Fruit fly (Drosophila melanogaster) whole organism, embryonic: ENCODE data around the gene CG1847.

Experiments used
- BEAF-32 ChIP-seq: fragments of 200-800 bp; sonication (Bioruptor generic); optimal IDR thresholded peaks from 3 replicates; lab custom pipeline; 2017; ENCODE audit warnings: missing biosample characterization, missing genetic modification characterization, mild to moderate bottlenecking, moderate library complexity, missing genetic modification reagents
- CG10267 ChIP-seq: fragments of 200-800 bp; sonication (Bioruptor generic); optimal IDR thresholded peaks from 2 replicates; lab custom pipeline; 2018; ENCODE audit warnings: missing biosample characterization, mild to moderate bottlenecking, missing genetic modification characterization, moderate library complexity
- CG10431 ChIP-seq: fragments of 200-800 bp; sonication (Bioruptor generic); optimal IDR thresholded peaks from 3 replicates; lab custom pipeline; 2018; ENCODE audit warnings: missing biosample characterization, mild to moderate bottlenecking, missing genetic modification characterization
- CG11723 ChIP-seq: fragments of 200-800 bp; sonication (Bioruptor generic); optimal IDR thresholded peaks from 2 replicates; lab custom pipeline; 2017; ENCODE audit warnings: missing biosample characterization, mild to moderate bottlenecking, missing genetic modification characterization
- CG12659 ChIP-seq: fragments of 200-800 bp; sonication (Bioruptor generic); optimal IDR thresholded peaks from 3 replicates; lab custom pipeline; 2017; ENCODE audit warnings: mild to moderate bottlenecking, missing biosample characterization, missing genetic modification reagents, missing genetic modification characterization
- CG12769 ChIP-seq: fragments of 200-800 bp; sonication (Bioruptor generic); optimal IDR thresholded peaks from 2 replicates; lab custom pipeline; 2019; ENCODE audit warnings: missing biosample characterization, mild to moderate bottlenecking, missing genetic modification characterization, moderate library complexity
- CG13424 ChIP-seq: fragments of 200-800 bp; sonication (Bioruptor generic); optimal IDR thresholded peaks from 2 replicates; lab custom pipeline; 2019; ENCODE audit warnings: missing biosample characterization, mild to moderate bottlenecking, missing genetic modification characterization, moderate library complexity
- CG13894 ChIP-seq: fragments of 200-800 bp; sonication (Bioruptor generic); optimal IDR thresholded peaks from 3 replicates; lab custom pipeline; 2018; ENCODE audit warnings: missing biosample characterization, mild to moderate bottlenecking, missing genetic modification characterization, moderate library complexity
- CG1603 ChIP-seq: fragments of 200-800 bp; sonication (Bioruptor generic); optimal IDR thresholded peaks from 2 replicates; lab custom pipeline; 2019; ENCODE audit warnings: missing biosample characterization, mild to moderate bottlenecking, missing genetic modification characterization, moderate library complexity
- CG17568 ChIP-seq: fragments of 200-800 bp; sonication (Bioruptor generic); optimal IDR thresholded peaks from 2 replicates; lab custom pipeline; 2018; ENCODE audit warnings: missing biosample characterization, mild to moderate bottlenecking, missing genetic modification characterization, moderate library complexity
- CG3065 ChIP-seq: fragments of 200-800 bp; sonication (Bioruptor generic); optimal IDR thresholded peaks from 2 replicates; lab custom pipeline; 2016; ENCODE audit warnings: missing biosample characterization, missing genetic modification characterization
- CG33213 ChIP-seq: fragments of 200-800 bp; sonication (Bioruptor generic); optimal IDR thresholded peaks from 3 replicates; lab custom pipeline; 2016; ENCODE audit warnings: missing biosample characterization, missing genetic modification characterization
- CG34376 ChIP-seq: fragments of 200-800 bp; sonication (Bioruptor generic); optimal IDR thresholded peaks from 2 replicates; lab custom pipeline; 2018; ENCODE audit warnings: missing biosample characterization, mild to moderate bottlenecking, missing genetic modification characterization
- CG3995 ChIP-seq: fragments of 200-800 bp; sonication (Bioruptor generic); optimal IDR thresholded peaks from 3 replicates; lab custom pipeline; 2016; ENCODE audit warnings: missing biosample characterization, missing genetic modification characterization
- CG42726 ChIP-seq: fragments of 200-800 bp; sonication (Bioruptor generic); IDR thresholded peaks from 2 replicates; pipeline ENCODE4 v1.3.6; 2022; ENCODE audit warnings: missing biosample characterization, missing genetic modification characterization; ENCODE audit not compliant: partially characterized antibody
- CG43689 ChIP-seq: fragments of 200-800 bp; sonication (Bioruptor generic); IDR thresholded peaks from 2 replicates; pipeline ENCODE4 v1.3.6; 2022; ENCODE audit warnings: missing biosample characterization, missing genetic modification characterization
- CG4820 ChIP-seq: fragments of 200-800 bp; sonication (Bioruptor generic); optimal IDR thresholded peaks from 3 replicates; lab custom pipeline; 2016; ENCODE audit warnings: missing biosample characterization, missing genetic modification characterization
- CG7786 ChIP-seq: fragments of 200-800 bp; sonication (Bioruptor generic); optimal IDR thresholded peaks from 2 replicates; lab custom pipeline; 2016; ENCODE audit warnings: missing biosample characterization, missing genetic modification characterization
- CG7987 ChIP-seq: fragments of 200-800 bp; sonication (Bioruptor generic); optimal IDR thresholded peaks from 2 replicates; lab custom pipeline; 2018; ENCODE audit warnings: missing biosample characterization, mild to moderate bottlenecking, missing genetic modification characterization, moderate library complexity
- CG8388 ChIP-seq: fragments of 200-800 bp; sonication (Bioruptor generic); optimal IDR thresholded peaks from 2 replicates; lab custom pipeline; 2019; ENCODE audit warnings: missing biosample characterization, mild to moderate bottlenecking, missing genetic modification characterization, moderate library complexity
- CG9932 ChIP-seq: fragments of 200-800 bp; sonication (Bioruptor generic); IDR thresholded peaks from 2 replicates; pipeline ENCODE4 v1.3.6; 2022; ENCODE audit warnings: missing biosample characterization, missing genetic modification characterization
- CHES-1-like ChIP-seq: fragments of 200-800 bp; sonication (Bioruptor generic); optimal IDR thresholded peaks from 2 replicates; lab custom pipeline; 2016; ENCODE audit warnings: missing biosample characterization, missing genetic modification characterization
- Dip3 ChIP-seq: fragments of 200-800 bp; sonication (Bioruptor generic); optimal IDR thresholded peaks from 3 replicates; lab custom pipeline; 2016; ENCODE audit warnings: missing biosample characterization, missing genetic modification characterization
- E2f2 ChIP-seq: fragments of 200-800 bp; sonication (Bioruptor generic); IDR thresholded peaks from 2 replicates; pipeline ENCODE4 v1.3.6; 2022; ENCODE audit warnings: missing biosample characterization, missing genetic modification characterization
- Elba2 ChIP-seq: fragments of 200-800 bp; sonication (Bioruptor generic); optimal IDR thresholded peaks from 3 replicates; lab custom pipeline; 2016; ENCODE audit warnings: missing biosample characterization, missing genetic modification characterization
- Gug ChIP-seq: fragments of 200-800 bp; sonication (Bioruptor generic); IDR thresholded peaks from 4 replicates; pipeline ENCODE4 v1.3.6; 2022; ENCODE audit warnings: missing biosample characterization, missing genetic modification characterization
- Hr39 ChIP-seq: fragments of >200 bp; optimal IDR thresholded peaks from 2 replicates; lab custom pipeline; 2017
- Lim3 ChIP-seq: fragments of 200-800 bp; sonication (Bioruptor generic); IDR thresholded peaks from 2 replicates; pipeline ENCODE4 v1.3.6; 2022; ENCODE audit warnings: missing biosample characterization, missing genetic modification characterization
- MTF-1 ChIP-seq: fragments of 200-800 bp; sonication (Bioruptor generic); optimal IDR thresholded peaks from 2 replicates; lab custom pipeline; 2018; ENCODE audit warnings: missing biosample characterization, mild to moderate bottlenecking, missing genetic modification characterization, borderline replicate concordance
- Mad ChIP-seq: fragments of 200-800 bp; sonication (Bioruptor generic); optimal IDR thresholded peaks from 2 replicates; lab custom pipeline; 2016; ENCODE audit warnings: missing biosample characterization, missing genetic modification characterization
- Poxn ChIP-seq: fragments of 200-800 bp; sonication (Bioruptor generic); IDR thresholded peaks from 2 replicates; pipeline ENCODE4 v1.3.6; 2022; ENCODE audit warnings: missing biosample characterization, missing genetic modification characterization
- Rfx ChIP-seq: fragments of 200-800 bp; sonication (Bioruptor generic); IDR thresholded peaks from 2 replicates; pipeline ENCODE4 v1.3.6; 2022; ENCODE audit warnings: missing biosample characterization, missing genetic modification characterization
- Side ChIP-seq: fragments of 200-800 bp; sonication (Bioruptor generic); optimal IDR thresholded peaks from 2 replicates; lab custom pipeline; 2016; ENCODE audit warnings: missing biosample characterization, missing genetic modification characterization
- YL-1 ChIP-seq: fragments of 200-800 bp; sonication (Bioruptor generic); optimal IDR thresholded peaks from 3 replicates; lab custom pipeline; 2017; ENCODE audit warnings: missing biosample characterization, mild to moderate bottlenecking, missing genetic modification characterization
- ci ChIP-seq: fragments of 200-800 bp; sonication (Bioruptor generic); IDR thresholded peaks from 3 replicates; pipeline ENCODE4 v1.3.6; 2022; ENCODE audit warnings: missing biosample characterization, missing genetic modification characterization
- corto ChIP-seq: fragments of 200-800 bp; sonication (Bioruptor generic); optimal IDR thresholded peaks from 2 replicates; lab custom pipeline; 2016; ENCODE audit warnings: missing biosample characterization, mild to moderate bottlenecking, missing genetic modification characterization, moderate library complexity
- disco-r ChIP-seq: fragments of 200-800 bp; sonication (Bioruptor generic); optimal IDR thresholded peaks from 2 replicates; lab custom pipeline; 2016; ENCODE audit warnings: missing biosample characterization, missing genetic modification characterization
- ems ChIP-seq: fragments of 200-800 bp; sonication (Bioruptor generic); optimal IDR thresholded peaks from 3 replicates; lab custom pipeline; 2016; ENCODE audit warnings: missing biosample characterization, missing genetic modification characterization
- esg ChIP-seq: fragments of 200-800 bp; sonication (Bioruptor generic); conservative IDR thresholded peaks from 2 replicates; pipeline ENCODE4 v1.3.6; 2022; ENCODE audit warnings: missing biosample characterization, missing genetic modification characterization
- fd102C ChIP-seq: fragments of 200-800 bp; sonication (Bioruptor generic); optimal IDR thresholded peaks from 2 replicates; lab custom pipeline; 2018; ENCODE audit warnings: missing biosample characterization, mild to moderate bottlenecking, missing genetic modification characterization, moderate library complexity
- grn ChIP-seq: fragments of 200-800 bp; sonication (Bioruptor generic); optimal IDR thresholded peaks from 3 replicates; lab custom pipeline; 2017; ENCODE audit warnings: missing biosample characterization, missing genetic modification characterization
- insv ChIP-seq, 2 experiments: fragments of 200-800 bp; sonication (Bioruptor generic); optimal IDR thresholded peaks; 3 replicates each; lab custom pipeline; 2016 to 2018; ENCODE audit warnings: missing biosample characterization in 2 of 2, missing genetic modification characterization in 2 of 2
- ken ChIP-seq: fragments of 200-800 bp; sonication (Bioruptor generic); IDR thresholded peaks from 3 replicates; pipeline ENCODE4 v1.3.6; 2022; ENCODE audit warnings: missing biosample characterization, missing genetic modification characterization
- nmo ChIP-seq: fragments of 200-800 bp; sonication (Bioruptor generic); optimal IDR thresholded peaks from 2 replicates; lab custom pipeline; 2018; ENCODE audit warnings: missing biosample characterization, mild to moderate bottlenecking, missing genetic modification characterization, moderate library complexity
- psq ChIP-seq: fragments of 200-800 bp; sonication (Bioruptor generic); optimal IDR thresholded peaks from 2 replicates; lab custom pipeline; 2017; ENCODE audit warnings: missing biosample characterization, missing genetic modification characterization
- sd ChIP-seq: fragments of 200-800 bp; sonication (Bioruptor generic); optimal IDR thresholded peaks from 3 replicates; lab custom pipeline; 2018; ENCODE audit warnings: missing biosample characterization, mild to moderate bottlenecking, missing genetic modification characterization, moderate library complexity
- sima ChIP-seq: fragments of 200-800 bp; sonication (Bioruptor generic); optimal IDR thresholded peaks from 2 replicates; lab custom pipeline; 2016; ENCODE audit warnings: missing biosample characterization, missing genetic modification characterization
- toy ChIP-seq: fragments of 200-800 bp; sonication (Bioruptor generic); IDR thresholded peaks from 2 replicates; pipeline ENCODE4 v1.3.6; 2022; ENCODE audit warnings: missing biosample characterization, missing genetic modification characterization
- twi ChIP-seq: fragments of 200-800 bp; optimal IDR thresholded peaks from 2 replicates; lab custom pipeline; 2019; ENCODE audit warnings: missing biosample characterization, mild to moderate bottlenecking, missing genetic modification characterization, moderate library complexity
- zen2 ChIP-seq: fragments of 200-800 bp; sonication (Bioruptor generic); IDR thresholded peaks from 3 replicates; pipeline ENCODE4 v1.3.6; 2022; ENCODE audit warnings: missing biosample characterization, missing genetic modification characterization; ENCODE audit not compliant: partially characterized antibody

The CG1847 gene

dm6 chrX:11854758-11855465 lies 14.1 kb upstream of the CG1847 start, which contains the start of the genes CG10347 and ATP7:
TSS of gene CG10347 (minus strand) at chrX:11854931.
TSS of gene ATP7 (plus strand) at chrX:11855022.
- TF ChIP-seq Mad (GFP tag; lab: Kevin White, UChicago), result peak; percentile 10
- TF ChIP-seq CG12769 (tag; lab: Kevin White, UChicago), result peak; percentile 5
- TF ChIP-seq MTF-1 (GFP tag; lab: Kevin White, UChicago), result peak; percentile 92
- TF ChIP-seq CG3065, result no peak
- TF ChIP-seq CG13894 (tag; lab: Kevin White, UChicago), result peak; percentile 11
- TF ChIP-seq Lim3, result no peak
- no peak for TF ChIP-seq Side (GFP tag; lab: Kevin White, UChicago)
- no peak for TF ChIP-seq CG33213
- TF ChIP-seq CG34376, result peak; percentile 33
- no peak for TF ChIP-seq disco-r (GFP tag; lab: Kevin White, UChicago)
- TF ChIP-seq fd102C (GFP tag; lab: Kevin White, UChicago), result no peak
- no peak for TF ChIP-seq ken (GFP tag; lab: Robert Waterston, UW)
- no peak for TF ChIP-seq CG7987 (GFP tag; lab: Kevin White, UChicago)
- peak; percentile 40 for TF ChIP-seq ems (GFP tag; lab: Kevin White, UChicago)
- TF ChIP-seq ci (GFP tag; lab: Robert Waterston, UW), result no peak
- no peak for TF ChIP-seq CG43689 (GFP tag; lab: Robert Waterston, UW)
- peak; percentile 45 for TF ChIP-seq CG9932 (GFP tag; lab: Robert Waterston, UW)
- peak; percentile 94 for TF ChIP-seq CG3995
- no peak for TF ChIP-seq CG11723
- TF ChIP-seq toy, result no peak
- TF ChIP-seq CG13424 (tag; lab: Kevin White, UChicago), result peak; percentile 43
- peak; percentile 21; the same call in 1 of the 2 replicates for TF ChIP-seq Rfx
- TF ChIP-seq CG1603 (tag; lab: Kevin White, UChicago), result peak; percentile 46
- no peak for TF ChIP-seq CG4820
- TF ChIP-seq CG10431 (GFP tag; lab: Kevin White, UChicago), result no peak
- TF ChIP-seq CG12659 (GFP tag; lab: Kevin White, UChicago), result peak; percentile 59
- peak; percentile 11 for TF ChIP-seq sd (tag; lab: Kevin White, UChicago)
- no peak for TF ChIP-seq esg (GFP tag; lab: Robert Waterston, UW)
- peak; percentile 46 for TF ChIP-seq YL-1 (GFP tag; lab: Kevin White, UChicago)
- TF ChIP-seq Dip3 (GFP tag; lab: Kevin White, UChicago), result peak; percentile 36
- peak in 1 of 2 experiments; percentile 8 for TF ChIP-seq insv (GFP tag; optimal IDR thresholded peaks at IDR 0.05; lab: Kevin White, UChicago)
- no peak for TF ChIP-seq twi (tag; lab: Kevin White, UChicago)
- TF ChIP-seq grn, result peak; percentile 60
- peak; percentile 64 for TF ChIP-seq E2f2 (GFP tag; lab: Robert Waterston, UW)
- TF ChIP-seq sima (GFP tag; lab: Kevin White, UChicago), result no peak
- TF ChIP-seq CG10267 (tag; lab: Kevin White, UChicago), result peak; percentile 70
- TF ChIP-seq CG8388 (GFP tag; lab: Kevin White, UChicago), result no peak
- TF ChIP-seq CG17568 (GFP tag; lab: Kevin White, UChicago), result no peak
- TF ChIP-seq Gug (GFP tag; lab: Robert Waterston, UW), result peak; percentile 20; the same call in 1 of the 4 replicates
- TF ChIP-seq corto (GFP tag; lab: Kevin White, UChicago), result no peak
- TF ChIP-seq Elba2 (GFP tag; lab: Kevin White, UChicago), result no peak
- no peak for TF ChIP-seq psq (GFP tag; lab: Kevin White, UChicago)
- peak; percentile 26 for TF ChIP-seq CHES-1-like (GFP tag; lab: Kevin White, UChicago)
- TF ChIP-seq CG7786, result peak; percentile 22
- TF ChIP-seq BEAF-32, result peak; percentile 93
- TF ChIP-seq nmo (GFP tag; lab: Kevin White, UChicago), result peak; percentile 47
- peak; percentile 82 for TF ChIP-seq CG42726 (GFP tag; lab: Robert Waterston, UW)
- no peak for TF ChIP-seq Poxn
- TF ChIP-seq Hr39 (lab: Kevin White, UChicago), result no peak
- peak; percentile 78 for TF ChIP-seq zen2 (GFP tag; lab: Robert Waterston, UW)
